Fruit fly (Drosophila melanogaster): Measurements from ENCODE around the gene CG31823.

DNA sequence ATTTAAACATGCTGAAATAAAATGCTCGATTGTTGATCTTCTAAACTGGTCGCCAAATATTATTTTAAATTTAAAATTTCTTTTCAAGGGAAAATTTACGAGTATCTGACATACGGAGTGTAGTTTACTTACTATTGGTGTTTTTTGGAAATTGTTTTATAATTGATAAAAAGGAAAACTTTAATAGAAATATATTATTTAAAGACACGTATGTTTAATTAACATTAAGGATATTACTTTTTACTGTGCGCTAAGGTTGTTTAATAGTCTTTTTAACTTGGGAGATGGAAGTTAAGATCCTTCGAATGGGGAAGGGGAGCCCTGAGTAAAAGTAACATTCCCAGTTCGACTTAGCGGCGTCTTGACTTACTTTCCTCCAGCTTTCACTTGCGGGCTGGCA lies 20.3 kb downstream of the CG31823 start, which contains the start of gene CG7653:
- TF ChIP-seq br (GFP tag; optimal IDR thresholded peaks at IDR 0.05) (no peak), usp (GFP tag; optimal IDR thresholded peaks at IDR 0.05) (no peak)
